Fruit fly (Drosophila melanogaster) whole organism, adult: ENCODE results near the gene Rpn13R.

Experiments used
- CG11617 ChIP-seq: fragments of 200-800 bp; sonication (Bioruptor generic); optimal IDR thresholded peaks from 2 replicates; lab custom pipeline; 2017; ENCODE audit warnings: mild to moderate bottlenecking, missing biosample characterization, missing genetic modification reagents, missing genetic modification characterization
- CG12768 ChIP-seq: fragments of 200-800 bp; sonication (Bioruptor generic); optimal IDR thresholded peaks from 2 replicates; lab custom pipeline; 2017; ENCODE audit warnings: missing biosample characterization, missing genetic modification characterization, mild to moderate bottlenecking, moderate library complexity, missing genetic modification reagents
- CG1620 ChIP-seq: fragments of 200-800 bp; sonication (Bioruptor generic); optimal IDR thresholded peaks from 2 replicates; lab custom pipeline; 2016; ENCODE audit warnings: missing biosample characterization, missing genetic modification characterization
- CG33017 ChIP-seq: fragments of 200-800 bp; sonication (Bioruptor generic); optimal IDR thresholded peaks from 2 replicates; lab custom pipeline; 2018; ENCODE audit warnings: missing biosample characterization, mild to moderate bottlenecking, missing genetic modification characterization, moderate library complexity
- CG5204 ChIP-seq: fragments of 200-800 bp; sonication (Bioruptor generic); optimal IDR thresholded peaks from 2 replicates; lab custom pipeline; 2016; ENCODE audit warnings: missing biosample characterization, missing genetic modification characterization
- CG7101 ChIP-seq: fragments of 200-800 bp; sonication (Bioruptor generic); optimal IDR thresholded peaks from 2 replicates; lab custom pipeline; 2018; ENCODE audit warnings: missing biosample characterization, mild to moderate bottlenecking, missing genetic modification characterization, moderate library complexity
- Crg-1 ChIP-seq: fragments of 200-800 bp; sonication (Bioruptor generic); optimal IDR thresholded peaks from 2 replicates; lab custom pipeline; 2016; ENCODE audit warnings: missing biosample characterization, missing genetic modification characterization
- Hr96 ChIP-seq: fragments of 200-800 bp; sonication (Bioruptor generic); optimal IDR thresholded peaks from 2 replicates; lab custom pipeline; 2016; ENCODE audit warnings: missing biosample characterization, missing genetic modification characterization
- cic ChIP-seq: fragments of 200-800 bp; sonication (Bioruptor generic); optimal IDR thresholded peaks from 2 replicates; lab custom pipeline; 2017; ENCODE audit warnings: missing biosample characterization, mild to moderate bottlenecking, missing genetic modification characterization, moderate library complexity
- cnc ChIP-seq, 2 experiments: fragments of >200 bp; optimal IDR thresholded peaks; 2 replicates each; lab custom pipeline; 2017
- kay ChIP-seq: fragments of 200-800 bp; sonication (Bioruptor generic); peaks from one replicate; lab custom pipeline; 2016; ENCODE audit warnings: missing biosample characterization, missing genetic modification characterization, borderline replicate concordance
- ovo ChIP-seq: fragments of 200-800 bp; sonication (Bioruptor generic); optimal IDR thresholded peaks from 2 replicates; lab custom pipeline; 2016; ENCODE audit warnings: missing biosample characterization, missing genetic modification characterization
- tj ChIP-seq: fragments of 200-800 bp; sonication (Bioruptor generic); optimal IDR thresholded peaks from 3 replicates; lab custom pipeline; 2017; ENCODE audit warnings: missing biosample characterization, mild to moderate bottlenecking, missing genetic modification characterization, moderate library complexity
- toe ChIP-seq: fragments of 200-800 bp; sonication (Bioruptor generic); optimal IDR thresholded peaks from 2 replicates; lab custom pipeline; 2016; ENCODE audit warnings: missing biosample characterization, missing genetic modification characterization

DNA sequence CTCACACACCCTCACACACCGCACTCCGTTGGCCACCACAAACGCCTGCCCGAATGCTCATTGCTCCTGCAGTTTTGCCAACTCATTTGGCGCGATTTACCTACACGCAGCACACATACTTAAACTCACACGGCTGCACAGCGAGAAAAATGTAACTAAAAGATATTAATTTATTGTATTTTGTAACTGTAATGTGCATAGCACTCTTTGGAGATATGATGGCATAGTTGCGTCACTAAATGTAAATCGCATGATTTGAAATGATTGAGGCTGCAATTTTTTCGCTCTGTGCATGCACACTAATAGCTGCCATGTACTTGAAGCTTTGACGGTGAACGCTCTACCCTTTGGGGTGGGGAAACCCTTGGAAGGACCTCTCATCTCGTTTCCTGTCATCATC lies 12.1 kb downstream of the Rpn13R start:
- TF ChIP-seq CG7101 (no peak), cnc (optimal IDR thresholded peaks at IDR 0.05; lab: Kevin White, UChicago) (no peak), toe (GFP tag; lab: Kevin White, UChicago) (no peak), kay (GFP tag; lab: Kevin White, UChicago) (no peak), tj (no peak), CG5204 (GFP tag; lab: Kevin White, UChicago) (no peak), CG1620 (GFP tag; lab: Kevin White, UChicago) (no peak), Crg-1 (no peak), CG11617 (no peak), Hr96 (no peak), ovo (GFP tag; lab: Kevin White, UChicago) (no peak), cic (GFP tag; lab: Kevin White, UChicago) (no peak), CG12768 (no peak), CG33017 (tag; lab: Kevin White, UChicago) (no peak)
